Worm (Caenorhabditis elegans): ENCODE data around the gene Y41D4B.4.

DNA sequence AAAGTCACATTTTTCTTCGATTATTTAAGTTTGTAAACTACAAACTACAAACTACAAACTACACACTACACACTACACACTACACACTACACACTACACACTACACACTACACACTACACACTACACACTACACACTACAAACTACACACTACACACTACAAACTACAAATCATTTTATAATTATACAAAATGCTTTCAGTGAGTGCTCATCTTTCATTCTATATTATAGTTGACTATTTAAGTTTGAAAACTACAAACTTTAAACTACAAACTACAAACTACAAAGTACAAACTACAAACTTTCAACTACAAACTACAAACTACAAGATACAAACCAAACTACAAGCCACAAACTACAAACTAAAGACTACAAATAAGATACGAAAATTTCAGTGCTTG lies 35.5 kb upstream of the Y41D4B.4 start:
- no peak for TF ChIP-seq nhr-76 (tag; optimal IDR thresholded peaks at IDR 0.05)
- TF ChIP-seq ztf-11 (tag; optimal IDR thresholded peaks at IDR 0.05) = no peak
- TF ChIP-seq nhr-237 (tag; optimal IDR thresholded peaks at IDR 0.05) = no peak
- no peak for TF ChIP-seq nhr-12 (tag; optimal IDR thresholded peaks at IDR 0.05)
- TF ChIP-seq ces-1 (GFP tag; optimal IDR thresholded peaks at IDR 0.05) = no peak
- no peak for TF ChIP-seq unc-39 (tag; optimal IDR thresholded peaks at IDR 0.05)
- TF ChIP-seq ceh-83 (GFP tag; optimal IDR thresholded peaks at IDR 0.05) = no peak
- no peak for TF ChIP-seq lsy-2 (tag; optimal IDR thresholded peaks at IDR 0.05)
- TF ChIP-seq nhr-28 (tag; optimal IDR thresholded peaks at IDR 0.05) = no peak
- TF ChIP-seq pha-4 (tag; optimal IDR thresholded peaks at IDR 0.05) = no peak
- no peak for TF ChIP-seq elt-3 (tag; optimal IDR thresholded peaks at IDR 0.05)
- TF ChIP-seq unc-62 (GFP tag; optimal IDR thresholded peaks at IDR 0.05) = no peak
- TF ChIP-seq lin-13 (tag; optimal IDR thresholded peaks at IDR 0.05) = no peak
- no peak for TF ChIP-seq blmp-1 (tag; optimal IDR thresholded peaks at IDR 0.05)
